Worm (Caenorhabditis elegans): ENCODE results near the gene srx-63.

ce11 chrV:3979053-3979452 lies 47.6 kb downstream of the srx-63 start, which contains the start of gene nlp-34:
- TF ChIP-seq nhr-77 (tag; optimal IDR thresholded peaks at IDR 0.05) = no peak
- TF ChIP-seq pha-4 (tag; optimal IDR thresholded peaks at IDR 0.05) = no peak
